Worm (Caenorhabditis elegans) whole organism, L1 larva: Measurements from ENCODE around the gene gldc-1.

Experiments
- ceh-82 ChIP-seq, 3 experiments: fragments of 150-350 bp in 1 of 3; sonication (generic microtip) in 2 of 3; optimal IDR thresholded peaks; 2 replicates each; lab custom pipeline; 2014 to 2017; ENCODE audit warnings: missing biosample characterization in 3 of 3, missing genetic modification characterization in 3 of 3
- elt-2 ChIP-seq: sonication (generic microtip); optimal IDR thresholded peaks from 2 replicates; lab custom pipeline; 2016; ENCODE audit warnings: missing genetic modification characterization, mild to moderate bottlenecking, inconsistent platforms, missing compliant biosample characterization, missing genetic modification reagents
- mep-1 ChIP-seq: fragments of 150-350 bp; optimal IDR thresholded peaks from 2 replicates; lab custom pipeline; 2014; ENCODE audit warnings: missing biosample characterization, missing genetic modification characterization
- nhr-47 ChIP-seq: sonication (generic microtip); optimal IDR thresholded peaks from 2 replicates; lab custom pipeline; 2016; ENCODE audit warnings: mild to moderate bottlenecking, missing genetic modification characterization, moderate library complexity, missing compliant biosample characterization
- nhr-84 ChIP-seq: sonication (generic microtip); optimal IDR thresholded peaks from 2 replicates; lab custom pipeline; 2017; ENCODE audit warnings: missing biosample characterization, missing genetic modification characterization

ce11 chrII:6082620-6083019, 32.4 kb downstream of the gldc-1 start, which contains the start of gene F21H12.3:
- TF ChIP-seq elt-2 (tag; lab: Kevin White, UChicago): no peak
- TF ChIP-seq nhr-47 (tag; lab: Kevin White, UChicago): no peak
- no peak for TF ChIP-seq ceh-82 (tag; optimal IDR thresholded peaks at IDR 0.05; lab: Kevin White, UChicago)
- no peak for TF ChIP-seq mep-1 (tag; lab: Kevin White, UChicago)
- no peak for TF ChIP-seq nhr-84
